Worm (Caenorhabditis elegans) whole organism, young adult: ENCODE measurements around the gene T25B9.9.

ENCODE experiments used
- F37B4.10 ChIP-seq: fragments of 200-800 bp; sonication (Bioruptor generic); IDR thresholded peaks from 2 replicates; pipeline ENCODE4 v1.3.6; 2022; ENCODE audit warnings: missing genetic modification characterization, missing compliant biosample characterization
- F57C9.4 ChIP-seq: sonication (generic microtip); optimal IDR thresholded peaks from 2 replicates; lab custom pipeline; 2017; ENCODE audit warnings: mild to moderate bottlenecking, missing genetic modification characterization, missing compliant biosample characterization
- T26A5.8 ChIP-seq: sonication (generic microtip); optimal IDR thresholded peaks from 2 replicates; lab custom pipeline; 2016; ENCODE audit warnings: missing genetic modification characterization, missing compliant biosample characterization
- ZK185.1 ChIP-seq: sonication (generic microtip); optimal IDR thresholded peaks from 2 replicates; lab custom pipeline; 2016; ENCODE audit warnings: mild to moderate bottlenecking, missing genetic modification characterization, missing compliant biosample characterization; ENCODE audit not compliant: poor library complexity, severe bottlenecking
- ccch-3 ChIP-seq: fragments of 200-800 bp; sonication (Bioruptor generic); optimal IDR thresholded peaks from 2 replicates; lab custom pipeline; 2018; ENCODE audit warnings: mild to moderate bottlenecking, missing genetic modification characterization, missing compliant biosample characterization
- efl-1 ChIP-seq: fragments of 150-350 bp; optimal IDR thresholded peaks from 2 replicates; lab custom pipeline; 2014; ENCODE audit warnings: missing biosample characterization, missing genetic modification reagents, missing genetic modification characterization
- madf-6 ChIP-seq: fragments of 200-800 bp; sonication (Bioruptor generic); IDR thresholded peaks from 2 replicates; pipeline ENCODE4 v1.3.6; 2022; ENCODE audit warnings: missing genetic modification reagents, missing genetic modification characterization, missing compliant biosample characterization
- mes-4 ChIP-seq: sonication (generic microtip); optimal IDR thresholded peaks from 2 replicates; lab custom pipeline; 2016; ENCODE audit warnings: missing genotype, missing genetic modification characterization, missing compliant biosample characterization
- rcor-1 ChIP-seq: fragments of 200-800 bp; sonication (Bioruptor generic); IDR thresholded peaks from 2 replicates; pipeline ENCODE4 v1.3.6; 2022; ENCODE audit warnings: missing genetic modification reagents, missing genetic modification characterization, missing compliant biosample characterization
- snpc-4 ChIP-seq, 5 experiments: fragments of 150-350 bp in 1 of 5; sonication (generic microtip) in 4 of 5; optimal IDR thresholded peaks; 2 replicates each; lab custom pipeline; 2014 to 2018; ENCODE audit warnings: missing genetic modification characterization in 5 of 5, missing biosample characterization in 3 of 5, antibody characterized with exemption in 2 of 5, mild to moderate bottlenecking in 2 of 5, missing compliant biosample characterization in 2 of 5, missing genotype in 2 of 5, moderate library complexity in 2 of 5, missing genetic modification reagents in 1 of 5
- tlf-1 ChIP-seq: fragments of 200-800 bp; sonication (Bioruptor generic); optimal IDR thresholded peaks from 2 replicates; lab custom pipeline; 2018; ENCODE audit warnings: mild to moderate bottlenecking, missing genetic modification characterization, missing compliant biosample characterization
- unc-62 ChIP-seq: fragments of 150-350 bp; optimal IDR thresholded peaks from 2 replicates; lab custom pipeline; 2014; ENCODE audit warnings: missing biosample characterization, missing genetic modification reagents, missing genetic modification characterization
- ztf-18 ChIP-seq: sonication (generic microtip); optimal IDR thresholded peaks from 2 replicates; lab custom pipeline; 2016; ENCODE audit warnings: missing genotype, mild to moderate bottlenecking, missing genetic modification characterization, missing compliant biosample characterization

DNA sequence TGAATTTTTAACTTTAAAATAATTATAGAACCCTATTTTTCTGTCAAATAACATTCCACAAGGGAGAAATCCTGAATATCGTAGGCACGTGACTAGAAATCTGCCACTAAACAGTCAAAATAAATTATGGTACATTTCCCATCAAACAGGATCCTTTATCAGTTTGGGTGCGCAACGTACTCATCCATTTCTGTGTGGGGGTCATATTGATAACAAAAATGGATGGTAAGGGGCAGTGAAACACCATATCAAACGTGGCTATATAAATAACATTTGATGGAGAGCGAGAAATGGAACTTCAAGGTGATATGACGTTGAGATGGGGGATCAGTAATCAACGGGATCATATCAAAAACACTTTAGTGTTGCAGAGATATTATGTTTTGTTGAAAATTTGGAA is 14.6 kb downstream of the T25B9.9 start:
- no peak for TF ChIP-seq ZK185.1 (tag; lab: Kevin White, UChicago)
- TF ChIP-seq ztf-18 = no peak
- TF ChIP-seq ccch-3 (GFP tag; lab: Kevin White, UChicago) = no peak
- TF ChIP-seq efl-1 (GFP tag; lab: Kevin White, UChicago) = no peak
- TF ChIP-seq unc-62 (GFP tag; lab: Kevin White, UChicago) = no peak
- TF ChIP-seq mes-4 (tag; lab: Kevin White, UChicago) = no peak
- no peak for TF ChIP-seq T26A5.8 (tag; lab: Kevin White, UChicago)
- no peak for TF ChIP-seq tlf-1 (GFP tag; lab: Kevin White, UChicago)
- TF ChIP-seq rcor-1 (GFP tag; lab: Robert Waterston, UW) = no peak
- TF ChIP-seq snpc-4 (GFP tag; optimal IDR thresholded peaks at IDR 0.05; lab: Kevin White, UChicago) = no peak
- TF ChIP-seq snpc-4 (tag; optimal IDR thresholded peaks at IDR 0.05; lab: Kevin White, UChicago) = no peak
- TF ChIP-seq madf-6 (GFP tag; lab: Robert Waterston, UW) = no peak
- TF ChIP-seq F57C9.4 (tag; lab: Kevin White, UChicago) = no peak
- TF ChIP-seq F37B4.10 (GFP tag; lab: Robert Waterston, UW) = no peak
